Worm (Caenorhabditis elegans) whole organism, young adult: ENCODE data around the gene nhr-65.

Experiments
- F55B11.4 ChIP-seq: sonication (generic microtip); optimal IDR thresholded peaks from 2 replicates; lab custom pipeline; 2016; ENCODE audit warnings: missing compliant biosample characterization, missing genetic modification characterization, borderline replicate concordance; ENCODE audit not compliant: insufficient read depth
- K11D2.4 ChIP-seq: fragments of 200-800 bp; sonication (Bioruptor generic); IDR thresholded peaks from 2 replicates; pipeline ENCODE4 v1.3.6; 2022; ENCODE audit warnings: missing genetic modification reagents, missing genetic modification characterization, missing compliant biosample characterization
- egrh-3 ChIP-seq: fragments of 200-800 bp; sonication (Bioruptor generic); IDR thresholded peaks from 2 replicates; pipeline ENCODE4 v1.3.6; 2022; ENCODE audit warnings: missing genetic modification reagents, missing genetic modification characterization, missing compliant biosample characterization
- hmg-1.2 ChIP-seq: fragments of 200-800 bp; sonication (Bioruptor generic); IDR thresholded peaks from 2 replicates; pipeline ENCODE4 v1.3.6; 2022; ENCODE audit warnings: missing genetic modification reagents, missing genetic modification characterization, missing compliant biosample characterization
- snpc-4 ChIP-seq, 5 experiments: fragments of 150-350 bp in 1 of 5; sonication (generic microtip) in 4 of 5; optimal IDR thresholded peaks; 2 replicates each; lab custom pipeline; 2014 to 2018; ENCODE audit warnings: missing genetic modification characterization in 5 of 5, missing biosample characterization in 3 of 5, antibody characterized with exemption in 2 of 5, mild to moderate bottlenecking in 2 of 5, missing compliant biosample characterization in 2 of 5, missing genotype in 2 of 5, moderate library complexity in 2 of 5, missing genetic modification reagents in 1 of 5
- ztf-6 ChIP-seq: fragments of 200-800 bp; sonication (Bioruptor generic); IDR thresholded peaks from 2 replicates; pipeline ENCODE4 v1.3.6; 2022; ENCODE audit warnings: missing genetic modification reagents, missing genetic modification characterization, missing compliant biosample characterization

DNA sequence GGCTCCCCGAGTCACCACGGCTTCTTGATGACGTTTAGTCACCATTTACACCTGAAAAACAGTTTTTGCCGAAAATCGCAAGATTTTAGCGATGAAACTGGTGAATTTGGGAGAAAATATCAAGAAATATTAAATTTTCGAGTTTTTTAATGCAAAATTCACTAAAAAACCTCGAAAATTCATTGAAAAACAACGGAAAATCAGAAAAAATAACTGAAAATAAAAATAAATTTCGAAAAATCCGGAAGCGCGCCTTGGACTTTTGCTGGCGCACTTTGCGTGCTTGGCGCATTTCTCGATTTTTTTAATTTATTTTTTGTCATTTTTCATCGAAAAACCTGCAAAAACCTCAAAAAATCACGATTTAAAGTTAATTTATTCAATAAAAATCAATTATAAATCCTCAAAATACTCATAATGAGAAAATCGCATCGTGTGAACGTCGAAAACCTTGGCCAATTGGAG, 55.9 kb downstream of the nhr-65 start, which contains the start of gene emb-4:
- TF ChIP-seq hmg-1.2 (GFP tag; lab: Robert Waterston, UW) (no peak), F55B11.4 (tag; lab: Kevin White, UChicago) (no peak), K11D2.4 (GFP tag; lab: Robert Waterston, UW) (no peak), ztf-6 (GFP tag; lab: Robert Waterston, UW) (no peak), egrh-3 (GFP tag; lab: Robert Waterston, UW) (no peak), snpc-4 (GFP tag; optimal IDR thresholded peaks at IDR 0.05; lab: Kevin White, UChicago) (no peak), snpc-4 (tag; optimal IDR thresholded peaks at IDR 0.05; lab: Kevin White, UChicago) (peak in 2 of 4 experiments; percentile 2 to 45)
